Worm (Caenorhabditis elegans): Measurements from ENCODE around the gene C18H7.12.

C18H7.12 gene

ce11 chrIV:596292-596952 lies 8.8 kb upstream of the C18H7.12 start, which contains the start of the genes C18H7.7 and C18H7.11:
C18H7.7 (minus strand) TSS chrIV:596392.
C18H7.11 (plus strand) TSS chrIV:596902.
- TF ChIP-seq efl-1 (GFP tag; optimal IDR thresholded peaks at IDR 0.05): no peak
- TF ChIP-seq nhr-80 (tag; optimal IDR thresholded peaks at IDR 0.05): peak; percentile 21

- TF ChIP-seq lin-54 (GFP tag; optimal IDR thresholded peaks at IDR 0.05) (no peak), K11D2.4 (GFP tag; IDR thresholded peaks at IDR 0.05) (no peak), snpc-1.1 (tag; optimal IDR thresholded peaks at IDR 0.05; ENCODE audit: insufficient read depth) (no peak), zfh-2 (GFP tag; conservative IDR thresholded peaks at IDR 0.05) (peak; percentile 61; the same call in 1 of the 2 replicates), nhr-80 (tag; optimal IDR thresholded peaks at IDR 0.05) (no peak)
Measured at ce11 chrIV:594840-595239, 7.2 kb upstream of the C18H7.12 start.

ce11 chrIV:593029-593428 lies 5.4 kb upstream of the C18H7.12 start, which contains the start of gene C18H7.4:
C18H7.4 (plus strand) TSS chrIV:593329.
- TF ChIP-seq T26A5.8 (tag; optimal IDR thresholded peaks at IDR 0.05) (no peak), madf-8 (GFP tag; conservative IDR thresholded peaks at IDR 0.05) (no peak)

DNA sequence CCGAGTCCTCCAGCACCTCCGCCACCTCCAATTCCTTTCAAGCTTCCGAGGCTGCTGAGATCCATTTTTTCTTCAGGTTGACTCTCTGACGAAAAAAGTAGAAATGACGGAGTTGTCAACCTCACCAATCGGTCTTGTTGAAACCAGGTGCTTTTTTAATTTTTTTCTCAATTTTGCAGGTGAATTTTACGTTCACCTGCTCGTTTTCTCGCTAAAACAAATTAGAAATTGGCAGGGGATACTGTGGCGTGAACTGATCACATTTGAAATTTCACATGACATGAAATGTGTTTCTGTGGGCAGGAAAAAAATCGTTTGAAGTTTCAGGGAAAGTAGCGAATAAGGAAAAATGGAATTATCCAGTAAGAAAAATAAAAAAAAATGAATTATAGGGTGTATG lies 4.8 kb upstream of the C18H7.12 start, which contains the start of gene C18H7.6:
Gene C18H7.6 (minus strand): TSS at position 104 of the 400 bp plus-strand sequence.
- TF ChIP-seq lsl-1 (GFP tag; optimal IDR thresholded peaks at IDR 0.05): no peak
- no peak for TF ChIP-seq tbx-9 (tag; optimal IDR thresholded peaks at IDR 0.05; ENCODE audit: borderline replicate concordance)
- no peak for TF ChIP-seq efl-1 (GFP tag; optimal IDR thresholded peaks at IDR 0.05)

- TF ChIP-seq mcd-1 (GFP tag; IDR thresholded peaks at IDR 0.05) (no peak), ztf-26 (tag; optimal IDR thresholded peaks at IDR 0.05) (no peak), F49E8.2 (tag; optimal IDR thresholded peaks at IDR 0.05; ENCODE audit: insufficient read depth) (no peak), lin-26 (GFP tag; IDR thresholded peaks at IDR 0.05) (no peak), madf-8 (GFP tag; conservative IDR thresholded peaks at IDR 0.05) (no peak), Y79H2A.3 (GFP tag; conservative IDR thresholded peaks at IDR 0.05) (no peak), B0336.3 (GFP tag; IDR thresholded peaks at IDR 0.05) (no peak), madf-10 (tag; optimal IDR thresholded peaks at IDR 0.05) (no peak), B0019.2 (GFP tag; conservative IDR thresholded peaks at IDR 0.05) (no peak), rpc-1 (optimal IDR thresholded peaks at IDR 0.05) (no peak), rpc-1 (tag; optimal IDR thresholded peaks at IDR 0.05) (no peak), nhr-90 (tag; optimal IDR thresholded peaks at IDR 0.05) (no peak), hlh-26 (GFP tag; conservative IDR thresholded peaks at IDR 0.05) (no peak), attf-6 (GFP tag; IDR thresholded peaks at IDR 0.05) (no peak), dpff-1 (tag; optimal IDR thresholded peaks at IDR 0.05) (no peak)
Measured at ce11 chrIV:584039-584438, 3.6 kb downstream of the C18H7.12 start.

ce11 chrIV:582130-582529 lies 5.5 kb downstream of the C18H7.12 start, which contains the start of gene F56A11.6:
F56A11.6 (minus strand) TSS chrIV:582230.
- TF ChIP-seq let-526 (GFP tag; IDR thresholded peaks at IDR 0.05) (no peak), nfya-1 (tag; optimal IDR thresholded peaks at IDR 0.05; ENCODE audit: borderline replicate concordance, insufficient read depth) (no peak), lir-1 (GFP tag; conservative IDR thresholded peaks at IDR 0.05) (no peak), dpff-1 (tag; optimal IDR thresholded peaks at IDR 0.05) (no peak)

DNA sequence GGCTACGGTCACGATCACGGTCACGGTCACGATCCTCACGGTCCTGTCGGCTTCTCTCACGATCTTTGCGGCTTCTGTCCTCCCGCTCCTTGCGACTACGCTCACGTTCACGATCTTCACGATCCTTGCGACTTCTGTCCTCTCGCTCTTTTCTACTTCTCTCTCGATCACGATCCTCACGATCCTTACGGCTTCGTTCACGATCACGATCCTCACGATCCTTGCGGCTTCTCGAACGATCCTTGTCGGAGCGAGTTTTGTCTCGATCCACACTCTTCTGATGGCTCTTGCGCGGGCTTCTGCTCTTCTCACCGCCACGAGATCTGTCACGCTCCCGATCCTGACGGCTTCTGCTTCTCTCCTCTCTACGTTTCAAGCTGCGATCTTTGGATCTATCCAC lies 7.1 kb downstream of the C18H7.12 start:
- peak; percentile 75 for TF ChIP-seq zfh-2 (GFP tag; conservative IDR thresholded peaks at IDR 0.05)
- no peak for TF ChIP-seq Y79H2A.3 (GFP tag; conservative IDR thresholded peaks at IDR 0.05)
- TF ChIP-seq egrh-3 (GFP tag; IDR thresholded peaks at IDR 0.05): peak; percentile 7; the same call in 1 of the 2 replicates

Measured in whole organism, young adult.